Worm (Caenorhabditis elegans) whole organism, L1 larva: ENCODE data around the gene ZK1320.2.

Source experiments
- C34B4.2 ChIP-seq: sonication (generic microtip); optimal IDR thresholded peaks from 2 replicates; lab custom pipeline; 2017; ENCODE audit warnings: mild to moderate bottlenecking, missing genetic modification characterization, missing compliant biosample characterization
- F16B12.6 ChIP-seq: fragments of 150-350 bp; optimal IDR thresholded peaks from 2 replicates; lab custom pipeline; 2014; ENCODE audit warnings: missing biosample characterization, missing genetic modification characterization
- Y116A8C.19 ChIP-seq: sonication (generic microtip); optimal IDR thresholded peaks from 2 replicates; lab custom pipeline; 2016; ENCODE audit warnings: missing compliant biosample characterization, missing genetic modification characterization, borderline replicate concordance
- aha-1 ChIP-seq: fragments of 150-350 bp; optimal IDR thresholded peaks from 2 replicates; lab custom pipeline; 2014; ENCODE audit warnings: missing biosample characterization, missing genetic modification characterization
- alr-1 ChIP-seq: fragments of 200-800 bp; sonication (Bioruptor generic); optimal IDR thresholded peaks from 2 replicates; lab custom pipeline; 2018; ENCODE audit warnings: borderline replicate concordance, mild to moderate bottlenecking, missing genetic modification characterization, missing compliant biosample characterization
- blmp-1 ChIP-seq: fragments of 150-350 bp; optimal IDR thresholded peaks from 2 replicates; lab custom pipeline; 2014; ENCODE audit warnings: missing biosample characterization, missing genetic modification characterization
- ceh-8 ChIP-seq: fragments of 200-800 bp; sonication (Bioruptor generic); optimal IDR thresholded peaks from 2 replicates; lab custom pipeline; 2018; ENCODE audit warnings: mild to moderate bottlenecking, missing genetic modification characterization, moderate library complexity, missing compliant biosample characterization
- ceh-88 ChIP-seq: fragments of 200-800 bp; sonication (Bioruptor generic); IDR thresholded peaks from 2 replicates; pipeline ENCODE4 v1.3.6; 2022; ENCODE audit warnings: missing genetic modification characterization, missing compliant biosample characterization
- ceh-90 ChIP-seq: sonication (generic microtip); optimal IDR thresholded peaks from 2 replicates; lab custom pipeline; 2016; ENCODE audit warnings: missing genetic modification characterization, missing compliant biosample characterization
- ces-1 ChIP-seq: fragments of 150-350 bp; optimal IDR thresholded peaks from 2 replicates; lab custom pipeline; 2014; ENCODE audit warnings: missing biosample characterization, missing genetic modification reagents, missing genetic modification characterization
- dpl-1 ChIP-seq, 3 experiments: fragments of 150-350 bp in 2 of 3; sonication (generic microtip) in 1 of 3; optimal IDR thresholded peaks; 2 replicates each; lab custom pipeline; 2014 to 2017; ENCODE audit warnings: missing biosample characterization in 3 of 3, missing genetic modification characterization in 3 of 3, missing genetic modification reagents in 3 of 3
- dsc-1 ChIP-seq: sonication (generic microtip); optimal IDR thresholded peaks from 2 replicates; lab custom pipeline; 2016; ENCODE audit warnings: mild to moderate bottlenecking, missing genetic modification characterization, missing compliant biosample characterization
- efl-1 ChIP-seq, 4 experiments: fragments of 150-350 bp; optimal IDR thresholded peaks in 3 of 4; peaks in 1 of 4; 1 replicate in 1 of 4; 2 replicates in 3 of 4; lab custom pipeline; 2014; ENCODE audit warnings: missing biosample characterization in 2 of 4, missing genetic modification characterization in 2 of 4, missing genetic modification reagents in 2 of 4
- egl-27 ChIP-seq, 2 experiments: fragments of 150-350 bp in 1 of 2; sonication (generic microtip); optimal IDR thresholded peaks; 3 replicates each; lab custom pipeline; 2017 to 2018; ENCODE audit warnings: missing biosample characterization in 2 of 2, missing genetic modification characterization in 2 of 2, missing genetic modification reagents in 2 of 2
- elt-2 ChIP-seq: sonication (generic microtip); optimal IDR thresholded peaks from 2 replicates; lab custom pipeline; 2016; ENCODE audit warnings: missing genetic modification characterization, mild to moderate bottlenecking, inconsistent platforms, missing compliant biosample characterization, missing genetic modification reagents
- ets-5 ChIP-seq: fragments of 200-800 bp; sonication (Bioruptor generic); IDR thresholded peaks from 2 replicates; pipeline ENCODE4 v1.3.6; 2022; ENCODE audit warnings: missing genetic modification characterization, missing compliant biosample characterization
- fkh-10 ChIP-seq: sonication (generic microtip); optimal IDR thresholded peaks from 2 replicates; lab custom pipeline; 2017; ENCODE audit warnings: missing biosample characterization, missing genetic modification reagents, missing genetic modification characterization
- fkh-4 ChIP-seq: sonication (generic microtip); optimal IDR thresholded peaks from 2 replicates; lab custom pipeline; 2016; ENCODE audit warnings: missing compliant biosample characterization, missing genetic modification characterization, borderline replicate concordance
- fos-1 ChIP-seq: fragments of 150-350 bp; optimal IDR thresholded peaks from 2 replicates; lab custom pipeline; 2014; ENCODE audit warnings: missing biosample characterization, missing genetic modification characterization
- grh-1 ChIP-seq: fragments of 200-800 bp; sonication (Bioruptor generic); IDR thresholded peaks from 2 replicates; pipeline ENCODE4 v1.3.6; 2022; ENCODE audit warnings: missing genetic modification reagents, missing genetic modification characterization, missing compliant biosample characterization
- hlh-17 ChIP-seq: fragments of 200-800 bp; sonication (Bioruptor generic); optimal IDR thresholded peaks from 2 replicates; lab custom pipeline; 2018; ENCODE audit warnings: missing genetic modification characterization, mild to moderate bottlenecking, missing compliant biosample characterization, moderate library complexity, borderline replicate concordance
- hlh-4 ChIP-seq: sonication (generic microtip); optimal IDR thresholded peaks from 2 replicates; lab custom pipeline; 2016; ENCODE audit warnings: mild to moderate bottlenecking, missing genetic modification characterization, missing compliant biosample characterization
- hpl-2 ChIP-seq: fragments of 150-350 bp; optimal IDR thresholded peaks from 2 replicates; lab custom pipeline; 2014; ENCODE audit warnings: missing biosample characterization, missing genetic modification reagents, missing genetic modification characterization
- irx-1 ChIP-seq: sonication (generic microtip); optimal IDR thresholded peaks from 2 replicates; lab custom pipeline; 2016; ENCODE audit warnings: missing genetic modification characterization, missing compliant biosample characterization
- jun-1 ChIP-seq: fragments of 150-350 bp; optimal IDR thresholded peaks from 2 replicates; lab custom pipeline; 2014; ENCODE audit warnings: missing biosample characterization, missing genetic modification reagents, missing genetic modification characterization
- lin-13 ChIP-seq: fragments of 150-350 bp; optimal IDR thresholded peaks from 2 replicates; lab custom pipeline; 2014; ENCODE audit warnings: missing biosample characterization, missing genetic modification reagents, missing genetic modification characterization
- lin-15B ChIP-seq: fragments of 150-350 bp; sonication (generic microtip); optimal IDR thresholded peaks from 3 replicates; lab custom pipeline; 2014; ENCODE audit warnings: missing biosample characterization, missing genetic modification characterization
- lin-35 ChIP-seq, 2 experiments: fragments of 150-350 bp; optimal IDR thresholded peaks; 2 replicates each; lab custom pipeline; 2014; ENCODE audit warnings: missing biosample characterization in 2 of 2, missing genetic modification characterization in 2 of 2, missing genetic modification reagents in 2 of 2
- lsy-2 ChIP-seq, 2 experiments: fragments of 150-350 bp; optimal IDR thresholded peaks; 2 replicates each; lab custom pipeline; 2014; ENCODE audit warnings: missing biosample characterization in 2 of 2, missing genetic modification characterization in 2 of 2
- mef-2 ChIP-seq: fragments of 150-350 bp; optimal IDR thresholded peaks from 2 replicates; lab custom pipeline; 2014; ENCODE audit warnings: missing biosample characterization, missing genetic modification characterization
- nhr-11 ChIP-seq: fragments of 150-350 bp; optimal IDR thresholded peaks from 2 replicates; lab custom pipeline; 2014; ENCODE audit warnings: missing biosample characterization, missing genetic modification characterization
- nhr-12 ChIP-seq: sonication (generic microtip); optimal IDR thresholded peaks from 2 replicates; lab custom pipeline; 2017; ENCODE audit warnings: missing biosample characterization, missing genetic modification characterization
- nhr-19 ChIP-seq: fragments of 200-800 bp; sonication (Bioruptor generic); conservative IDR thresholded peaks from 2 replicates; pipeline ENCODE4 v1.3.6; 2022; ENCODE audit warnings: missing genetic modification characterization, missing compliant biosample characterization
- nhr-20 ChIP-seq: sonication (generic microtip); optimal IDR thresholded peaks from 2 replicates; lab custom pipeline; 2016; ENCODE audit warnings: mild to moderate bottlenecking, missing genetic modification characterization, missing compliant biosample characterization
- nhr-237 ChIP-seq: fragments of 150-350 bp; optimal IDR thresholded peaks from 2 replicates; lab custom pipeline; 2014; ENCODE audit warnings: missing biosample characterization, missing genetic modification characterization
- nhr-28 ChIP-seq: fragments of 150-350 bp; optimal IDR thresholded peaks from 2 replicates; lab custom pipeline; 2014; ENCODE audit warnings: missing biosample characterization, missing genetic modification characterization
- nhr-84 ChIP-seq: sonication (generic microtip); optimal IDR thresholded peaks from 2 replicates; lab custom pipeline; 2017; ENCODE audit warnings: missing biosample characterization, missing genetic modification characterization
- nhr-85 ChIP-seq: sonication (generic microtip); peaks from one replicate; lab custom pipeline; 2016; ENCODE audit warnings: missing genetic modification characterization, inconsistent platforms, missing compliant biosample characterization
- pag-3 ChIP-seq: sonication (generic microtip); optimal IDR thresholded peaks from 2 replicates; lab custom pipeline; 2017; ENCODE audit warnings: missing genetic modification characterization, mild to moderate bottlenecking, missing compliant biosample characterization, antibody characterized with exemption, borderline replicate concordance; ENCODE audit not compliant: insufficient read depth
- pax-3 ChIP-seq: fragments of 200-800 bp; sonication (Bioruptor generic); optimal IDR thresholded peaks from 2 replicates; lab custom pipeline; 2018; ENCODE audit warnings: mild to moderate bottlenecking, missing genetic modification characterization, moderate library complexity, missing compliant biosample characterization
- rnt-1 ChIP-seq: sonication (generic microtip); optimal IDR thresholded peaks from 2 replicates; lab custom pipeline; 2016; ENCODE audit warnings: mild to moderate bottlenecking, missing genetic modification characterization, moderate library complexity, missing compliant biosample characterization
- snpc-4 ChIP-seq: fragments of 150-350 bp; optimal IDR thresholded peaks from 2 replicates; lab custom pipeline; 2014; ENCODE audit warnings: missing biosample characterization, missing genetic modification characterization
- snu-23 ChIP-seq: sonication (generic microtip); optimal IDR thresholded peaks from 2 replicates; lab custom pipeline; 2016; ENCODE audit warnings: missing genetic modification characterization, missing compliant biosample characterization
- sox-4 ChIP-seq: sonication (generic microtip); optimal IDR thresholded peaks from 2 replicates; lab custom pipeline; 2016; ENCODE audit warnings: missing genetic modification characterization, missing compliant biosample characterization
- sptf-1 ChIP-seq: fragments of 150-350 bp; optimal IDR thresholded peaks from 2 replicates; lab custom pipeline; 2014; ENCODE audit warnings: missing biosample characterization, missing genetic modification characterization
- swsn-7 ChIP-seq: sonication (generic microtip); optimal IDR thresholded peaks from 2 replicates; lab custom pipeline; 2016; ENCODE audit warnings: missing genetic modification characterization, missing compliant biosample characterization
- unc-130 ChIP-seq: fragments of 150-350 bp; optimal IDR thresholded peaks from 2 replicates; lab custom pipeline; 2017; ENCODE audit warnings: missing biosample characterization, missing genetic modification characterization, inconsistent platforms
- unc-62 ChIP-seq: fragments of 150-350 bp; optimal IDR thresholded peaks from 2 replicates; lab custom pipeline; 2014; ENCODE audit warnings: missing biosample characterization, missing genetic modification reagents, missing genetic modification characterization
- unc-86 ChIP-seq: sonication (generic microtip); optimal IDR thresholded peaks from 2 replicates; lab custom pipeline; 2016; ENCODE audit warnings: missing genetic modification characterization, missing compliant biosample characterization
- unc-98 ChIP-seq: fragments of 200-800 bp; sonication (Bioruptor generic); IDR thresholded peaks from 2 replicates; pipeline ENCODE4 v1.3.6; 2022; ENCODE audit warnings: missing genetic modification characterization, missing compliant biosample characterization
- vab-15 ChIP-seq: sonication (generic microtip); optimal IDR thresholded peaks from 2 replicates; lab custom pipeline; 2017; ENCODE audit warnings: missing genotype, mild to moderate bottlenecking, missing genetic modification characterization, missing compliant biosample characterization
- zip-4 ChIP-seq: fragments of 200-800 bp; sonication (Bioruptor generic); optimal IDR thresholded peaks from 2 replicates; lab custom pipeline; 2018; ENCODE audit warnings: mild to moderate bottlenecking, missing genetic modification characterization, moderate library complexity, missing compliant biosample characterization
- ztf-11 ChIP-seq, 2 experiments: sonication (generic microtip); optimal IDR thresholded peaks; 2 replicates each; lab custom pipeline; 2016 to 2017; ENCODE audit warnings: missing genetic modification characterization in 2 of 2, missing biosample characterization in 1 of 2, missing compliant biosample characterization in 1 of 2

ZK1320.2 gene

DNA sequence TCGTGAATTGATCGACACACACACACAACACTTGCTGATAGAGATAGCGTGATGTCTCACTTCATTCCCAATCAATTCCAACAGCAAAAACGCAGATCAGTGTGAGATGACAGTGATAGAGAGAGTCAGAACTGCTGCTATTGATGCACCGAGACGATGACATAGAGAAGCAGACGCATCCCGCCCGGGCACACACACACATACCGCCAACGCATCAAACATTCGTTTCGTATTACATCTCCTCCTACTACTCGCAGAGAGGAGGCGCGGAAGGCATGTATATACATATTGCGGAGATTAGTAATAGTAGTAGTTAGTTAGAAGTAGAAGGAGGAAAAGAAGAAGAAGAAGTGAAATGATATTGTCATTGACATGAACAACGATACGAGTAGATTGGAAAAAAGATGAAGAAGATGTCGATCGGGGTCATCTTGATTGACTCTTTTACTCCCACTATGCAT lies 39.4 kb downstream of the ZK1320.2 start (continued):
- TF ChIP-seq lsy-2 (tag; optimal IDR thresholded peaks at IDR 0.05; lab: Kevin White, UChicago) (peak; percentile 26 to 55), sptf-1 (no peak), zip-4 (GFP tag; lab: Kevin White, UChicago) (no peak), hpl-2 (GFP tag; lab: Kevin White, UChicago) (no peak), ceh-88 (GFP tag; lab: Robert Waterston, UW) (no peak), lin-15B (tag; lab: Kevin White, UChicago) (no peak), ces-1 (GFP tag; lab: Kevin White, UChicago) (no peak), nhr-84 (tag; lab: Kevin White, UChicago) (no peak), blmp-1 (tag; lab: Kevin White, UChicago) (peak; percentile 79), C34B4.2 (tag; lab: Kevin White, UChicago) (no peak), nhr-28 (tag; lab: Kevin White, UChicago) (no peak), mef-2 (tag; lab: Kevin White, UChicago) (no peak), aha-1 (tag; lab: Kevin White, UChicago) (no peak), unc-62 (GFP tag; lab: Kevin White, UChicago) (no peak), nhr-11 (no peak), lin-35 (GFP tag; optimal IDR thresholded peaks at IDR 0.05; lab: Kevin White, UChicago) (peak; percentile 4 to 64), unc-98 (GFP tag; lab: Robert Waterston, UW) (no peak), nhr-19 (GFP tag; lab: Robert Waterston, UW) (peak; percentile 61), rnt-1 (tag; lab: Kevin White, UChicago) (peak; percentile 71), fos-1 (tag; lab: Kevin White, UChicago) (no peak), sox-4 (tag; lab: Kevin White, UChicago) (no peak), grh-1 (GFP tag; lab: Robert Waterston, UW) (no peak), pag-3 (tag; lab: Kevin White, UChicago) (no peak), nhr-20 (tag; lab: Kevin White, UChicago) (peak; percentile 72), hlh-17 (GFP tag; lab: Kevin White, UChicago) (no peak), nhr-12 (tag; lab: Kevin White, UChicago) (no peak), efl-1 (optimal IDR thresholded peaks at IDR 0.05; lab: Kevin White, UChicago) (peak; percentile 33 to 43), efl-1 (GFP tag; optimal IDR thresholded peaks at IDR 0.05 in 1 of 2; lab: Kevin White, UChicago) (no peak), dsc-1 (tag; lab: Kevin White, UChicago) (peak; percentile 40), ztf-11 (tag; optimal IDR thresholded peaks at IDR 0.05; lab: Kevin White, UChicago) (no peak), ceh-90 (no peak), elt-2 (tag; lab: Kevin White, UChicago) (peak; percentile 62), fkh-4 (no peak), dpl-1 (GFP tag; optimal IDR thresholded peaks at IDR 0.05; lab: Kevin White, UChicago) (peak in 1 of 3 experiments; percentile 17), hlh-4 (tag; lab: Kevin White, UChicago) (no peak), pax-3 (no peak), snpc-4 (tag; lab: Kevin White, UChicago) (no peak), lin-13 (GFP tag; lab: Kevin White, UChicago) (no peak), swsn-7 (peak; percentile 36), alr-1 (tag; lab: Kevin White, UChicago) (no peak), vab-15 (tag; lab: Kevin White, UChicago) (no peak), jun-1 (tag; lab: Kevin White, UChicago) (peak; percentile 59), unc-86 (no peak), egl-27 (tag; optimal IDR thresholded peaks at IDR 0.05; lab: Kevin White, UChicago) (peak; percentile 2 to 38), ceh-8 (GFP tag; lab: Kevin White, UChicago) (no peak), F16B12.6 (tag; lab: Kevin White, UChicago) (no peak), Y116A8C.19 (tag; lab: Kevin White, UChicago) (no peak), nhr-237 (tag; lab: Kevin White, UChicago) (no peak), ets-5 (GFP tag; lab: Robert Waterston, UW) (no peak), nhr-85 (tag; lab: Kevin White, UChicago) (peak; percentile 87), unc-130 (tag; lab: Kevin White, UChicago) (peak; percentile 59), irx-1 (tag; lab: Kevin White, UChicago) (no peak), fkh-10 (no peak), snu-23 (GFP tag; lab: Kevin White, UChicago) (peak; percentile 79)
